Worm (Caenorhabditis elegans): ENCODE measurements around the gene R04B5.6.

Gene R04B5.6

DNA sequence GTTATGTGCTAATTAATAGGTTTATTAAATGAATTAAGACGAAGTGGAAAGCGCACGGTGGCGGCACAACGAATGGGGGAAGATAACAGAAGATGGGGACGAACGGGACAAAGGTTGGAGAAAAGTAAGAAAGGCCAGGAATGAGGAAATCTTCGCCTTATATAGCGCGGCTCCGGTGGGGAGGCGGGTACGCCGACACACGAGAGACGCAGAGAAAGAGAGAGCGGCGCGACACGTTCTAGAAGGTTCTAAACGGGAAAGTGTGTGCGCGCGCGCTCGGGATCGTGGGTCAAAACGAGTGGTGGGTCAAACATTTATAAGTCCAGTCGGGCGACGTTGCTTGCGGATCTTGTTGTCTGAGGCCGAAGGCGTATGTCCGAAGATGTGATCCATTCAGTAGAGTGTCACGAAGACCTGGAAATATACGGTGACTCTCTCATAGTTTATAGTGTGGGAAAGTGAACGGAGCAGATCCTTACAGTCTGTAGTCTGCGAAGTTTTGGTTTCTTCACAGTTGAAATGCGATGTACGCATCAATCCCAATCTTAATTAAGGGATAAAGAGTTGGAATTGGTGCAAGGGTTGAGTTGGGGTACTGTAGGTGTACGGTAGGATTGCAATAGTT is 35.7 kb upstream of the R04B5.6 start (continued):
- TF ChIP-seq ceh-91 (GFP tag; IDR thresholded peaks at IDR 0.05) (peak; percentile 43), madf-8 (GFP tag; conservative IDR thresholded peaks at IDR 0.05) (peak; percentile 90), F33H1.4 (GFP tag; IDR thresholded peaks at IDR 0.05) (peak; percentile 51), F37B4.10 (GFP tag; IDR thresholded peaks at IDR 0.05) (0 out of 2 replicates have a peak, but pooled peaks have one; percentile 63), ceh-100 (GFP tag; IDR thresholded peaks at IDR 0.05) (peak; percentile 13; the same call in 1 of the 2 replicates), dox-1 (GFP tag; IDR thresholded peaks at IDR 0.05) (peak; percentile 76; the same call in 1 of the 2 replicates), let-526 (GFP tag; IDR thresholded peaks at IDR 0.05) (peak; percentile 49; the same call in 1 of the 2 replicates), ztf-28 (GFP tag; IDR thresholded peaks at IDR 0.05) (0 out of 2 replicates have a peak, but pooled peaks have one; percentile 30), C17E4.6 (GFP tag; IDR thresholded peaks at IDR 0.05) (peak; percentile 78), hmg-1.2 (GFP tag; IDR thresholded peaks at IDR 0.05) (peak; percentile 79), ekl-4 (GFP tag; IDR thresholded peaks at IDR 0.05) (peak; percentile 66; the same call in 1 of the 2 replicates), D2030.7 (GFP tag; IDR thresholded peaks at IDR 0.05) (peak; percentile 70), attf-6 (GFP tag; IDR thresholded peaks at IDR 0.05) (peak; percentile 23; the same call in 1 of the 2 replicates), nfyb-1 (GFP tag; IDR thresholded peaks at IDR 0.05) (0 out of 2 replicates have a peak, but pooled peaks have one; percentile 59)

DNA sequence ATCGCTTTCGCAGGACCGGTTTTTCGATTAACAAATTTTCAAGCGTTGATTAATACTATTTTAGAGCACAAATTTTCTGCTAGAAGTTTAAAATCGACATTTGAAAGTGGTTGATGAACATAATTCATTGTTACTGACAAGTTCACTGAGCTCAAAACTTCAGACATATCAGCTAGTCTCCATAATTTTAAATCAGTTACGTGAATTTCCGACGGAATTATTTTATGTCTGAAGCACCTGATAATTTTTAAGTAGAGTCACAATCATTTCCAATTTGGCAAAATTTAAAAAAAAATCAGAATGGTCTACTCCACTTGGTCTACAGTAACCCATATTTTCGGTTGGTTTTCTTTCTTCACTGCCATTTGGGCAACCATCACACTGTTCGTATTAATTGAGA is 33.1 kb upstream of the R04B5.6 start, which contains the start of gene str-118:
str-118 (plus strand) TSS at position 301 of the 400 bp plus-strand sequence.
- TF ChIP-seq zim-3 (tag; optimal IDR thresholded peaks at IDR 0.05), result no peak
- TF ChIP-seq madf-6 (GFP tag; IDR thresholded peaks at IDR 0.05), result no peak
- no peak for TF ChIP-seq ztf-22 (GFP tag; optimal IDR thresholded peaks at IDR 0.05)
- no peak for TF ChIP-seq F22D6.2 (tag; optimal IDR thresholded peaks at IDR 0.05)
- TF ChIP-seq Y79H2A.3 (GFP tag; conservative IDR thresholded peaks at IDR 0.05), result no peak
- TF ChIP-seq lin-35 (GFP tag; optimal IDR thresholded peaks at IDR 0.05), result no peak
- no peak for TF ChIP-seq repo-1 (tag; optimal IDR thresholded peaks at IDR 0.05)
- TF ChIP-seq nhr-80 (tag; optimal IDR thresholded peaks at IDR 0.05), result no peak
- no peak for TF ChIP-seq lin-40 (tag; optimal IDR thresholded peaks at IDR 0.05)
- no peak for TF ChIP-seq dox-1 (GFP tag; IDR thresholded peaks at IDR 0.05)
- TF ChIP-seq K11D2.4 (GFP tag; IDR thresholded peaks at IDR 0.05), result no peak
- TF ChIP-seq athp-1 (tag; optimal IDR thresholded peaks at IDR 0.05), result no peak

DNA sequence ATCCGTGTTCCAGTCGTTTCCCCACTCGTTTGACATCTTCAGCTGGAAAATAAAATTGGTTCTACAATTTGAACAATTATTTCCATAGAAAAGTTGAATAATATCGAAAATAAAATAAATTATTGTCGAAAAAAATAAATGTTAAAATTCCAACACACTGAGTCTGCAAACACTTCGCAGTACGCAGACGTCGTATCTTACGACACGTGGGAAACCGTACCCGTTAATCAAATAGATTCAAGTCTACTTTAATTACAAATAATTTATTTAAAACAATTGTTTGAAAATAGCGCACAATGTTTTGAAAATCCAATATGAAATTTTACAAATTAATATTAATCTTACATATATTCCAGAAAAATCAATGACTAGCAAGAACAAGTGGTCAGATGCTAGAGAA is 30.1 kb upstream of the R04B5.6 start, which contains the start of gene yif-1:
yif-1 (minus strand) TSS at position 42 of the 400 bp plus-strand sequence.
- TF ChIP-seq sdz-38 (tag; optimal IDR thresholded peaks at IDR 0.05), result no peak
- peak; percentile 48 for TF ChIP-seq xnd-1 (tag; optimal IDR thresholded peaks at IDR 0.05)
- no peak for TF ChIP-seq dox-1 (GFP tag; IDR thresholded peaks at IDR 0.05)
- TF ChIP-seq lsl-1 (GFP tag; optimal IDR thresholded peaks at IDR 0.05), result peak; percentile 72
- no peak for TF ChIP-seq nhr-120 (GFP tag; IDR thresholded peaks at IDR 0.05)
- no peak for TF ChIP-seq D2030.7 (GFP tag; IDR thresholded peaks at IDR 0.05)
- no peak for TF ChIP-seq dpl-1 (GFP tag; optimal IDR thresholded peaks at IDR 0.05)
- no peak for TF ChIP-seq hmg-1.2 (GFP tag; IDR thresholded peaks at IDR 0.05)
- no peak for TF ChIP-seq B0035.1 (tag; optimal IDR thresholded peaks at IDR 0.05)
- no peak for TF ChIP-seq lag-1 (GFP tag; IDR thresholded peaks at IDR 0.05)
- peak; percentile 85 for TF ChIP-seq madf-8 (GFP tag; conservative IDR thresholded peaks at IDR 0.05)
- TF ChIP-seq nfya-2 (GFP tag; IDR thresholded peaks at IDR 0.05), result no peak
- TF ChIP-seq ets-4 (GFP tag; optimal IDR thresholded peaks at IDR 0.05), result no peak
- no peak for TF ChIP-seq sea-2 (GFP tag; IDR thresholded peaks at IDR 0.05)
- TF ChIP-seq unc-130 (GFP tag; optimal IDR thresholded peaks at IDR 0.05), result no peak
- peak; percentile 36 for TF ChIP-seq efl-1 (GFP tag; optimal IDR thresholded peaks at IDR 0.05)
- TF ChIP-seq zim-3 (tag; optimal IDR thresholded peaks at IDR 0.05), result no peak
- no peak for TF ChIP-seq bed-2 (GFP tag; IDR thresholded peaks at IDR 0.05)

Data from whole organism, young adult.